Fruit fly (Drosophila melanogaster): ENCODE data around the gene CG44158.

- TF ChIP-seq CG8478 (optimal IDR thresholded peaks at IDR 0.05) (no peak), CTCF (optimal IDR thresholded peaks at IDR 0.05) (no peak)
Observed at dm6 chr3R:18198518-18199118, 10.0 kb upstream of the CG44158 start.
